Worm (Caenorhabditis elegans) whole organism, mixed stage, embryonic: Measurements from ENCODE around the gene mps-1.

Experiments
- M03D4.4 ChIP-seq: sonication (generic microtip); optimal IDR thresholded peaks from 2 replicates; lab custom pipeline; 2017; ENCODE audit warnings: mild to moderate bottlenecking, missing genetic modification characterization, missing compliant biosample characterization
- bed-3 ChIP-seq: fragments of 200-800 bp; sonication (Bioruptor generic); optimal IDR thresholded peaks from 3 replicates; lab custom pipeline; 2018; ENCODE audit warnings: mild to moderate bottlenecking, missing genetic modification characterization, moderate library complexity, missing compliant biosample characterization
- ceh-39 ChIP-seq: fragments of 150-350 bp; optimal IDR thresholded peaks from 2 replicates; lab custom pipeline; 2014; ENCODE audit warnings: missing biosample characterization, missing genetic modification characterization
- ceh-43 ChIP-seq: fragments of 200-800 bp; sonication (Bioruptor generic); optimal IDR thresholded peaks from 2 replicates; lab custom pipeline; 2018; ENCODE audit warnings: mild to moderate bottlenecking, missing genetic modification characterization, moderate library complexity, missing compliant biosample characterization
- ceh-83 ChIP-seq: fragments of 200-800 bp; sonication (Bioruptor generic); optimal IDR thresholded peaks from 2 replicates; lab custom pipeline; 2018; ENCODE audit warnings: mild to moderate bottlenecking, missing genetic modification characterization, missing compliant biosample characterization
- ces-1 ChIP-seq: fragments of 150-350 bp; optimal IDR thresholded peaks from 2 replicates; lab custom pipeline; 2014; ENCODE audit warnings: missing biosample characterization, missing genetic modification reagents, missing genetic modification characterization
- cnd-1 ChIP-seq: fragments of 200-800 bp; sonication (Bioruptor generic); optimal IDR thresholded peaks from 2 replicates; lab custom pipeline; 2018; ENCODE audit warnings: mild to moderate bottlenecking, missing genetic modification characterization, missing compliant biosample characterization
- drap-1 ChIP-seq: fragments of 200-800 bp; sonication (Bioruptor generic); optimal IDR thresholded peaks from 3 replicates; lab custom pipeline; 2018; ENCODE audit warnings: mild to moderate bottlenecking, missing genetic modification characterization, missing compliant biosample characterization
- elt-1 ChIP-seq: sonication (generic microtip); optimal IDR thresholded peaks from 2 replicates; lab custom pipeline; 2017; ENCODE audit warnings: missing genetic modification characterization, mild to moderate bottlenecking, missing compliant biosample characterization, antibody characterized with exemption, moderate library complexity, borderline replicate concordance; ENCODE audit not compliant: insufficient read depth
- elt-3 ChIP-seq: fragments of 150-350 bp; optimal IDR thresholded peaks from 2 replicates; lab custom pipeline; 2014; ENCODE audit warnings: missing biosample characterization, missing genetic modification characterization
- flh-1 ChIP-seq: fragments of 200-800 bp; sonication (Bioruptor generic); optimal IDR thresholded peaks from 2 replicates; lab custom pipeline; 2018; ENCODE audit warnings: mild to moderate bottlenecking, missing genetic modification characterization, moderate library complexity, missing compliant biosample characterization
- ham-2 ChIP-seq: fragments of 200-800 bp; sonication (Bioruptor generic); optimal IDR thresholded peaks from 2 replicates; lab custom pipeline; 2018; ENCODE audit warnings: mild to moderate bottlenecking, missing genetic modification characterization, missing compliant biosample characterization
- hlh-1 ChIP-seq: fragments of 150-350 bp; optimal IDR thresholded peaks from 2 replicates; lab custom pipeline; 2014; ENCODE audit warnings: missing biosample characterization, missing genetic modification reagents, missing genetic modification characterization
- lin-13 ChIP-seq: fragments of 150-350 bp; optimal IDR thresholded peaks from 2 replicates; lab custom pipeline; 2014; ENCODE audit warnings: missing biosample characterization, missing genetic modification characterization
- lin-32 ChIP-seq: fragments of 200-800 bp; sonication (Bioruptor generic); optimal IDR thresholded peaks from 2 replicates; lab custom pipeline; 2018; ENCODE audit warnings: mild to moderate bottlenecking, missing genetic modification characterization, missing compliant biosample characterization
- lsy-2 ChIP-seq: fragments of 150-350 bp; optimal IDR thresholded peaks from 2 replicates; lab custom pipeline; 2014; ENCODE audit warnings: missing biosample characterization, missing genetic modification characterization
- mab-5 ChIP-seq: fragments of 150-350 bp; optimal IDR thresholded peaks from 2 replicates; lab custom pipeline; 2014; ENCODE audit warnings: missing biosample characterization, missing genetic modification characterization
- mep-1 ChIP-seq: fragments of 150-350 bp; optimal IDR thresholded peaks from 2 replicates; lab custom pipeline; 2017; ENCODE audit warnings: missing biosample characterization, missing genetic modification reagents, missing genetic modification characterization, inconsistent platforms
- mls-2 ChIP-seq: sonication (generic microtip); optimal IDR thresholded peaks from 2 replicates; lab custom pipeline; 2016; ENCODE audit warnings: mild to moderate bottlenecking, missing genetic modification characterization, moderate library complexity, missing compliant biosample characterization
- nhr-12 ChIP-seq: fragments of 150-350 bp; optimal IDR thresholded peaks from 2 replicates; lab custom pipeline; 2014; ENCODE audit warnings: missing biosample characterization, missing genetic modification characterization
- nhr-2 ChIP-seq: fragments of 150-350 bp; optimal IDR thresholded peaks from 2 replicates; lab custom pipeline; 2014; ENCODE audit warnings: missing biosample characterization, missing genetic modification characterization
- nhr-237 ChIP-seq: fragments of 150-350 bp; optimal IDR thresholded peaks from 2 replicates; lab custom pipeline; 2014; ENCODE audit warnings: missing biosample characterization, missing genetic modification characterization
- nhr-28 ChIP-seq: fragments of 150-350 bp; optimal IDR thresholded peaks from 2 replicates; lab custom pipeline; 2014; ENCODE audit warnings: missing biosample characterization, missing genetic modification characterization
- pha-4 ChIP-seq: fragments of 150-350 bp; optimal IDR thresholded peaks from 2 replicates; lab custom pipeline; 2018; ENCODE audit warnings: missing biosample characterization, missing genetic modification reagents, missing genetic modification characterization
- sem-2 ChIP-seq: fragments of 200-800 bp; sonication (Bioruptor generic); optimal IDR thresholded peaks from 2 replicates; lab custom pipeline; 2018; ENCODE audit warnings: mild to moderate bottlenecking, missing genetic modification characterization, missing compliant biosample characterization
- snpc-4 ChIP-seq: fragments of 150-350 bp; optimal IDR thresholded peaks from 2 replicates; lab custom pipeline; 2014; ENCODE audit warnings: missing biosample characterization, missing genetic modification characterization
- sptf-1 ChIP-seq: sonication (generic microtip); optimal IDR thresholded peaks from 2 replicates; lab custom pipeline; 2017; ENCODE audit warnings: mild to moderate bottlenecking, missing genetic modification characterization, moderate library complexity, missing compliant biosample characterization
- tbx-8 ChIP-seq: fragments of 200-800 bp; sonication (Bioruptor generic); optimal IDR thresholded peaks from 2 replicates; lab custom pipeline; 2018; ENCODE audit warnings: mild to moderate bottlenecking, missing genetic modification characterization, moderate library complexity, missing compliant biosample characterization
- unc-120 ChIP-seq: sonication (generic microtip); optimal IDR thresholded peaks from 2 replicates; lab custom pipeline; 2017; ENCODE audit warnings: missing genetic modification characterization, missing compliant biosample characterization; ENCODE audit not compliant: poor library complexity, severe bottlenecking
- unc-39 ChIP-seq: fragments of 150-350 bp; optimal IDR thresholded peaks from 2 replicates; lab custom pipeline; 2014; ENCODE audit warnings: missing biosample characterization, missing genetic modification characterization
- unc-62 ChIP-seq: fragments of 150-350 bp; optimal IDR thresholded peaks from 2 replicates; lab custom pipeline; 2014; ENCODE audit warnings: missing biosample characterization, missing genetic modification reagents, missing genetic modification characterization
- zip-8 ChIP-seq: fragments of 150-350 bp; optimal IDR thresholded peaks from 2 replicates; lab custom pipeline; 2014; ENCODE audit warnings: missing biosample characterization, missing genetic modification characterization
- ztf-11 ChIP-seq: fragments of 150-350 bp; optimal IDR thresholded peaks from 2 replicates; lab custom pipeline; 2014; ENCODE audit warnings: missing biosample characterization, missing genetic modification characterization

mps-1 gene

ce11 chrII:6339511-6339910, 45.4 kb upstream of the mps-1 start:
- TF ChIP-seq sptf-1 (tag; lab: Kevin White, UChicago), result no peak
- no peak for TF ChIP-seq mep-1 (tag; lab: Kevin White, UChicago)
- no peak for TF ChIP-seq tbx-8 (GFP tag; lab: Kevin White, UChicago)
- TF ChIP-seq sem-2 (GFP tag; lab: Kevin White, UChicago), result no peak
- TF ChIP-seq lin-13 (tag; lab: Kevin White, UChicago), result no peak
- TF ChIP-seq mab-5, result no peak
- TF ChIP-seq ceh-83 (GFP tag; lab: Kevin White, UChicago), result no peak
- TF ChIP-seq mls-2, result no peak
- no peak for TF ChIP-seq unc-62 (GFP tag; lab: Kevin White, UChicago)

DNA sequence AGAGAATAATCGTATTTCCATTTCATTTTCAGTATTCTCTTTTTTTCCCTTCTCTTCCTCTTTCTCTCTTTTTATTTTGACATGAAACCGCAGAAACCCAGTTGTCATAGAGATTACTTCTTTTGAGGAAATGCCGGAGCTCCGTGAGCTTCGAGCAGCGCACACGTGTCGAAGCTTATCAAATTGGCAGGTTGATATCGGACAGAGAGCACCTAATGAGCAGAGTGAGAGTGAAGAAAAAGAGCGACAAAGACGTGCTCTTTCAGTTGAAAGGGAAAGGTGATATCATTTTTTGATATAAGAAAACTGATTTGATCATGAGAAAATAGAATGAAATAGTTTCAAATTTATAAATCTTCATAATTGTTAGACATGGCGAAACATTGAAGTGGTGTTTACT, 41.2 kb upstream of the mps-1 start, which contains the start of gene C32D5.14:
C32D5.14 (plus strand) TSS at position 131 of the 400 bp plus-strand sequence.
- TF ChIP-seq nhr-2 (tag; lab: Kevin White, UChicago) (no peak), unc-39 (no peak), nhr-28 (tag; lab: Kevin White, UChicago) (no peak), zip-8 (tag; lab: Kevin White, UChicago) (no peak), hlh-1 (tag; lab: Kevin White, UChicago) (no peak), elt-3 (tag; lab: Kevin White, UChicago) (no peak), mls-2 (no peak), ceh-39 (tag; lab: Kevin White, UChicago) (no peak), lin-13 (tag; lab: Kevin White, UChicago) (no peak), mep-1 (tag; lab: Kevin White, UChicago) (no peak), lsy-2 (tag; lab: Kevin White, UChicago) (no peak), pha-4 (tag; lab: Kevin White, UChicago) (no peak)
- TF ChIP-seq, all 35 proteins: peak for 0

ce11 chrII:6334745-6335260, 40.6 kb upstream of the mps-1 start:
- TF ChIP-seq mep-1 (tag; lab: Kevin White, UChicago), result no peak
- TF ChIP-seq, all 35 proteins: peak for 0

DNA sequence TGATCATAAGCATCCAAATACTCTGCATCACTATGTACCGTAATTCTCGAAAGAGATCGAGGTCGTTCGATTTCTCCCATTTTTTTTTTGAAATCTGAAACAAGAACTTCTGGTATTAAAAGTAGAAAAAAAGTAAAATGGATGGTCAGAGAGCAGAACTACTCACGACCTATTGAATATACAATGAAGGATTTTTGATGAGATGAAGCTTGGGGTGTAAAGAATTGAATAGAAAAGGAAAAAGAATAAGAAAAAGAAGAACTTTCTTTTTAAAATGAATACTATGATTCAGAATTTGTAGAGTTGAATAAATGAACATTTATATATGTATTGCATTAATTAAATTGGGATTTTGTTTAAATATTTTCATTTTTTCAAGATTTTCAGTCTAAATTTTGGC, 39.7 kb upstream of the mps-1 start, which contains the start of gene ttc-39B:
ttc-39B (minus strand) TSS at position 101 of the 400 bp plus-strand sequence.
- no peak for TF ChIP-seq nhr-12 (tag; lab: Kevin White, UChicago)
- TF ChIP-seq M03D4.4 (tag; lab: Kevin White, UChicago), result no peak
- no peak for TF ChIP-seq ceh-43 (GFP tag; lab: Kevin White, UChicago)
- no peak for TF ChIP-seq pha-4 (tag; lab: Kevin White, UChicago)
- TF ChIP-seq ceh-83 (GFP tag; lab: Kevin White, UChicago), result no peak
- no peak for TF ChIP-seq mep-1 (tag; lab: Kevin White, UChicago)
- TF ChIP-seq elt-1 (tag; lab: Kevin White, UChicago), result no peak
- TF ChIP-seq zip-8 (tag; lab: Kevin White, UChicago), result no peak
- TF ChIP-seq mls-2, result no peak
- TF ChIP-seq tbx-8 (GFP tag; lab: Kevin White, UChicago), result no peak
- TF ChIP-seq flh-1, result no peak

DNA sequence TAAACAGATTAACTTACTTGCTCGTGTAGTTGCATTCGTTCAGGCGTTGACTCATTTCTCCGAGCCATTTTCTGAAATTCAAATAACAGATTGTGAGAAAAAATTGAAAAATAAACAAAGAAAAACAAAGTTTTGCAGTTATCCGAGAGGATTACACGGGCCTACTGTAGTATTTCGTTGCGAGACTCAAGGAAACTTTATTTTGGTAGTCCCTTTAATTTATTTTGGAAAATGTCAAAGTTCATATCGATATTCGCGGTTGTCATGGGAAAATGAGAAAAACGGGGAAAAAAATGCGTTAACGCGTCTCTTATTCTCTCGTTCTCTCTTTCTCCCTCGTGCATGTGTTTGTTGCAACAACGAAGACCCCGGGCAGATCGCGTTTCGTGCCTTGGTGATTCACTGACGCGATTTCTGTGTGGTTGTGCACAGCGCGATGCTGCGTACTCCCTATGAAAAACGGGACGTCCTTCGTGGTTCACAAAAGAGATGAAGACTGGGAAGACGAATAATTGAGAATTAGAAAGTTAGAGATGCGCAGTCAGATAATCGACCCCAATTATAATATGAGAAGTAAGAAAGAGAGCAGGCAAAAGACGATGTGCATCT, 37.2 kb upstream of the mps-1 start, which contains the start of gene set-4:
set-4 (minus strand) TSS at position 120 of the 609 bp plus-strand sequence.
- no peak for TF ChIP-seq mab-5
- peak; percentile 87 for TF ChIP-seq mep-1 (tag; lab: Kevin White, UChicago)
- TF ChIP-seq ceh-43 (GFP tag; lab: Kevin White, UChicago), result peak; percentile 66
- TF ChIP-seq unc-39, result peak; percentile 12
- peak; percentile 76 for TF ChIP-seq lsy-2 (tag; lab: Kevin White, UChicago)
- TF ChIP-seq cnd-1 (tag; lab: Kevin White, UChicago), result peak; percentile 55
- peak; percentile 55 for TF ChIP-seq ztf-11 (tag; lab: Kevin White, UChicago)
- TF ChIP-seq unc-120 (tag; lab: Kevin White, UChicago), result peak; percentile 31
- peak; percentile 49 for TF ChIP-seq M03D4.4 (tag; lab: Kevin White, UChicago)
- TF ChIP-seq elt-3 (tag; lab: Kevin White, UChicago), result no peak
- peak; percentile 76 for TF ChIP-seq hlh-1 (tag; lab: Kevin White, UChicago)
- TF ChIP-seq lin-32 (GFP tag; lab: Kevin White, UChicago), result no peak
- peak; percentile 71 for TF ChIP-seq drap-1
- TF ChIP-seq ham-2, result no peak
- no peak for TF ChIP-seq sem-2 (GFP tag; lab: Kevin White, UChicago)
- peak; percentile 64 for TF ChIP-seq pha-4 (tag; lab: Kevin White, UChicago)
- peak; percentile 73 for TF ChIP-seq unc-62 (GFP tag; lab: Kevin White, UChicago)
- peak; percentile 10 for TF ChIP-seq bed-3 (GFP tag; lab: Kevin White, UChicago)
- peak; percentile 87 for TF ChIP-seq lin-13 (tag; lab: Kevin White, UChicago)
- peak; percentile 8 for TF ChIP-seq elt-1 (tag; lab: Kevin White, UChicago)
- TF ChIP-seq nhr-2 (tag; lab: Kevin White, UChicago), result no peak
- no peak for TF ChIP-seq snpc-4
- peak; percentile 67 for TF ChIP-seq mls-2
- peak; percentile 46 for TF ChIP-seq ceh-39 (tag; lab: Kevin White, UChicago)
- TF ChIP-seq nhr-237, result peak; percentile 71
- peak; percentile 82 for TF ChIP-seq sptf-1 (tag; lab: Kevin White, UChicago)
- peak; percentile 75 for TF ChIP-seq ces-1 (GFP tag; lab: Kevin White, UChicago)
